Fruit fly (Drosophila melanogaster) whole organism, embryonic: ENCODE results near the gene CG15602.

Source experiments
- Atf3 ChIP-seq: fragments of 200-800 bp; sonication (Bioruptor generic); optimal IDR thresholded peaks from 3 replicates; lab custom pipeline; 2016; ENCODE audit warnings: missing biosample characterization, missing genetic modification characterization
- CG10209 ChIP-seq: fragments of 200-800 bp; sonication (Bioruptor generic); optimal IDR thresholded peaks from 3 replicates; lab custom pipeline; 2017; ENCODE audit warnings: missing biosample characterization, mild to moderate bottlenecking, missing genetic modification characterization, missing genetic modification reagents
- CG10267 ChIP-seq: fragments of 200-800 bp; sonication (Bioruptor generic); optimal IDR thresholded peaks from 2 replicates; lab custom pipeline; 2018; ENCODE audit warnings: missing biosample characterization, mild to moderate bottlenecking, missing genetic modification characterization, moderate library complexity
- CG11247 ChIP-seq: fragments of 200-800 bp; sonication (Bioruptor generic); IDR thresholded peaks from 2 replicates; pipeline ENCODE4 v1.3.6; 2022; ENCODE audit warnings: missing biosample characterization, missing genetic modification characterization
- CG11560 ChIP-seq: fragments of 200-800 bp; sonication (Bioruptor generic); IDR thresholded peaks from 3 replicates; pipeline ENCODE4 v1.3.6; 2022; ENCODE audit warnings: missing biosample characterization, missing genetic modification characterization
- CG11695 ChIP-seq: fragments of 200-800 bp; sonication (Bioruptor generic); IDR thresholded peaks from 3 replicates; pipeline ENCODE4 v1.3.6; 2022; ENCODE audit warnings: missing biosample characterization, missing genetic modification characterization
- CG13287 ChIP-seq: fragments of 200-800 bp; sonication (Bioruptor generic); IDR thresholded peaks from 2 replicates; pipeline ENCODE4 v1.3.6; 2022; ENCODE audit warnings: missing biosample characterization, missing genetic modification characterization; ENCODE audit not compliant: partially characterized antibody
- CG13424 ChIP-seq: fragments of 200-800 bp; sonication (Bioruptor generic); optimal IDR thresholded peaks from 2 replicates; lab custom pipeline; 2019; ENCODE audit warnings: missing biosample characterization, mild to moderate bottlenecking, missing genetic modification characterization, moderate library complexity
- CG13894 ChIP-seq: fragments of 200-800 bp; sonication (Bioruptor generic); optimal IDR thresholded peaks from 3 replicates; lab custom pipeline; 2018; ENCODE audit warnings: missing biosample characterization, mild to moderate bottlenecking, missing genetic modification characterization, moderate library complexity
- CG14667 ChIP-seq: fragments of 200-800 bp; sonication (Bioruptor generic); IDR thresholded peaks from 2 replicates; pipeline ENCODE4 v1.3.6; 2022; ENCODE audit warnings: missing biosample characterization, missing genetic modification characterization
- CG14860 ChIP-seq: fragments of 200-800 bp; sonication (Bioruptor generic); IDR thresholded peaks from 3 replicates; pipeline ENCODE4 v1.3.6; 2022; ENCODE audit warnings: missing biosample characterization, missing genetic modification characterization; ENCODE audit not compliant: partially characterized antibody
- CG15011 ChIP-seq: fragments of 200-800 bp; sonication (Bioruptor generic); optimal IDR thresholded peaks from 3 replicates; lab custom pipeline; 2018; ENCODE audit warnings: missing biosample characterization, mild to moderate bottlenecking, missing genetic modification characterization
- CG17612 ChIP-seq: fragments of 200-800 bp; sonication (Bioruptor generic); IDR thresholded peaks from 2 replicates; pipeline ENCODE4 v1.3.6; 2022; ENCODE audit warnings: missing biosample characterization, missing genetic modification characterization
- CG18011 ChIP-seq: fragments of 200-800 bp; sonication (Bioruptor generic); optimal IDR thresholded peaks from 2 replicates; lab custom pipeline; 2017; ENCODE audit warnings: missing biosample characterization, missing genetic modification characterization, mild to moderate bottlenecking, moderate library complexity, missing genotype
- CG18262 ChIP-seq: fragments of 200-800 bp; optimal IDR thresholded peaks from 3 replicates; lab custom pipeline; 2019; ENCODE audit warnings: missing biosample characterization, mild to moderate bottlenecking, missing genetic modification characterization, moderate library complexity
- CG2120 ChIP-seq: fragments of 200-800 bp; sonication (Bioruptor generic); optimal IDR thresholded peaks from 3 replicates; lab custom pipeline; 2016; ENCODE audit warnings: missing biosample characterization, missing genetic modification characterization
- CG30431 ChIP-seq: fragments of 200-800 bp; sonication (Bioruptor generic); optimal IDR thresholded peaks from 2 replicates; lab custom pipeline; 2017; ENCODE audit warnings: missing biosample characterization, missing genetic modification characterization
- CG3163 ChIP-seq: fragments of 200-800 bp; sonication (Bioruptor generic); optimal IDR thresholded peaks from 3 replicates; lab custom pipeline; 2016; ENCODE audit warnings: missing biosample characterization, missing genetic modification characterization
- CG34224 ChIP-seq: fragments of 200-800 bp; sonication (Bioruptor generic); IDR thresholded peaks from 3 replicates; pipeline ENCODE4 v1.3.6; 2022; ENCODE audit warnings: missing biosample characterization, missing genetic modification characterization; ENCODE audit not compliant: partially characterized antibody
- CG4282 ChIP-seq: fragments of 200-800 bp; sonication (Bioruptor generic); optimal IDR thresholded peaks from 2 replicates; lab custom pipeline; 2016; ENCODE audit warnings: missing biosample characterization, missing genetic modification characterization
- CG5180 ChIP-seq: fragments of 200-800 bp; sonication (Bioruptor generic); optimal IDR thresholded peaks from 3 replicates; lab custom pipeline; 2017; ENCODE audit warnings: missing biosample characterization, missing genetic modification characterization, mild to moderate bottlenecking, moderate library complexity, missing genetic modification reagents
- CG6254 ChIP-seq: fragments of 200-800 bp; sonication (Bioruptor generic); optimal IDR thresholded peaks from 3 replicates; lab custom pipeline; 2017; ENCODE audit warnings: mild to moderate bottlenecking, missing biosample characterization, missing genetic modification reagents, missing genetic modification characterization
- CG6272 ChIP-seq: fragments of 200-800 bp; sonication (Bioruptor generic); IDR thresholded peaks from 2 replicates; pipeline ENCODE4 v1.3.6; 2022; ENCODE audit warnings: missing biosample characterization, missing genetic modification characterization
- CG6791 ChIP-seq: fragments of 200-800 bp; sonication (Bioruptor generic); IDR thresholded peaks from 3 replicates; pipeline ENCODE4 v1.3.6; 2022; ENCODE audit warnings: missing biosample characterization, missing genetic modification characterization; ENCODE audit not compliant: partially characterized antibody
- CG8359 ChIP-seq: fragments of 200-800 bp; sonication (Bioruptor generic); optimal IDR thresholded peaks from 2 replicates; lab custom pipeline; 2017; ENCODE audit warnings: missing biosample characterization, mild to moderate bottlenecking, missing genetic modification characterization, borderline replicate concordance
- CG9437 ChIP-seq: fragments of 200-800 bp; sonication (Bioruptor generic); optimal IDR thresholded peaks from 2 replicates; lab custom pipeline; 2018; ENCODE audit warnings: missing biosample characterization, mild to moderate bottlenecking, missing genetic modification characterization
- CTCF ChIP-seq: fragments of 200-800 bp; sonication (Bioruptor generic); optimal IDR thresholded peaks from 2 replicates; lab custom pipeline; 2017; ENCODE audit warnings: missing biosample characterization, mild to moderate bottlenecking, missing genetic modification characterization, moderate library complexity
- Camta ChIP-seq: fragments of 200-800 bp; sonication (Bioruptor generic); optimal IDR thresholded peaks from 2 replicates; lab custom pipeline; 2016; ENCODE audit warnings: missing biosample characterization, missing genetic modification characterization
- Chrac-16 ChIP-seq: fragments of 200-800 bp; sonication (Bioruptor generic); optimal IDR thresholded peaks from 3 replicates; lab custom pipeline; 2016; ENCODE audit warnings: missing biosample characterization, missing genetic modification characterization
- CkIIα-i1 ChIP-seq: fragments of 200-800 bp; sonication (Bioruptor generic); IDR thresholded peaks from 2 replicates; pipeline ENCODE4 v1.3.6; 2022; ENCODE audit warnings: missing biosample characterization, missing genetic modification characterization
- Doc2 ChIP-seq: fragments of 200-800 bp; sonication (Bioruptor generic); IDR thresholded peaks from 2 replicates; pipeline ENCODE4 v1.3.6; 2022; ENCODE audit warnings: missing biosample characterization, missing genetic modification characterization
- Dp ChIP-seq: fragments of 200-800 bp; sonication (Bioruptor generic); optimal IDR thresholded peaks from 2 replicates; lab custom pipeline; 2018; ENCODE audit warnings: missing biosample characterization, mild to moderate bottlenecking, missing genetic modification characterization, moderate library complexity
- HLH3B ChIP-seq: fragments of 200-800 bp; sonication (Bioruptor generic); IDR thresholded peaks from 2 replicates; pipeline ENCODE4 v1.3.6; 2022; ENCODE audit warnings: missing biosample characterization, missing genetic modification characterization
- Hmr ChIP-seq: fragments of 200-800 bp; sonication (Bioruptor generic); optimal IDR thresholded peaks from 3 replicates; lab custom pipeline; 2017; ENCODE audit warnings: mild to moderate bottlenecking, missing biosample characterization, missing genetic modification reagents, missing genetic modification characterization
- Hr39 ChIP-seq: fragments of >200 bp; optimal IDR thresholded peaks from 2 replicates; lab custom pipeline; 2017
- Lim3 ChIP-seq: fragments of 200-800 bp; sonication (Bioruptor generic); IDR thresholded peaks from 2 replicates; pipeline ENCODE4 v1.3.6; 2022; ENCODE audit warnings: missing biosample characterization, missing genetic modification characterization
- Nf-YA ChIP-seq: fragments of 200-800 bp; sonication (Bioruptor generic); IDR thresholded peaks from 2 replicates; pipeline ENCODE4 v1.3.6; 2022; ENCODE audit warnings: missing biosample characterization, missing genetic modification characterization
- Opbp ChIP-seq: fragments of 200-800 bp; sonication (Bioruptor generic); IDR thresholded peaks from 3 replicates; pipeline ENCODE4 v1.3.6; 2022; ENCODE audit warnings: missing biosample characterization, missing genetic modification characterization; ENCODE audit not compliant: partially characterized antibody
- Poxn ChIP-seq: fragments of 200-800 bp; sonication (Bioruptor generic); IDR thresholded peaks from 2 replicates; pipeline ENCODE4 v1.3.6; 2022; ENCODE audit warnings: missing biosample characterization, missing genetic modification characterization
- Ptx1 ChIP-seq: fragments of 200-800 bp; sonication (Bioruptor generic); IDR thresholded peaks from 2 replicates; pipeline ENCODE4 v1.3.6; 2022; ENCODE audit warnings: missing biosample characterization, missing genetic modification characterization
- Scr ChIP-seq: fragments of 200-800 bp; sonication (Bioruptor generic); IDR thresholded peaks from 2 replicates; pipeline ENCODE4 v1.3.6; 2022; ENCODE audit warnings: missing biosample characterization, missing genetic modification characterization; ENCODE audit not compliant: partially characterized antibody
- bowl ChIP-seq: fragments of 200-800 bp; sonication (Bioruptor generic); IDR thresholded peaks from 2 replicates; pipeline ENCODE4 v1.3.6; 2022; ENCODE audit warnings: missing biosample characterization, missing genetic modification characterization
- cg ChIP-seq: fragments of 200-800 bp; sonication (Bioruptor generic); optimal IDR thresholded peaks from 3 replicates; lab custom pipeline; 2019; ENCODE audit warnings: missing biosample characterization, mild to moderate bottlenecking, missing genetic modification characterization, moderate library complexity
- chm ChIP-seq: fragments of 200-800 bp; sonication (Bioruptor generic); IDR thresholded peaks from 2 replicates; pipeline ENCODE4 v1.3.6; 2022; ENCODE audit warnings: missing biosample characterization, missing genetic modification characterization
- chn ChIP-seq: fragments of 200-800 bp; sonication (Bioruptor generic); optimal IDR thresholded peaks from 2 replicates; lab custom pipeline; 2016; ENCODE audit warnings: missing biosample characterization, missing genetic modification characterization
- dan ChIP-seq: fragments of 200-800 bp; sonication (Bioruptor generic); IDR thresholded peaks from 2 replicates; pipeline ENCODE4 v1.3.6; 2022; ENCODE audit warnings: missing biosample characterization, missing genetic modification characterization
- insv ChIP-seq, 2 experiments: fragments of 200-800 bp; sonication (Bioruptor generic); optimal IDR thresholded peaks; 3 replicates each; lab custom pipeline; 2016 to 2018; ENCODE audit warnings: missing biosample characterization in 2 of 2, missing genetic modification characterization in 2 of 2
- inv ChIP-seq: fragments of 200-800 bp; sonication (Bioruptor generic); IDR thresholded peaks from 2 replicates; pipeline ENCODE4 v1.3.6; 2022; ENCODE audit warnings: missing biosample characterization, missing genetic modification characterization; ENCODE audit not compliant: partially characterized antibody
- jing ChIP-seq: fragments of 200-800 bp; sonication (Bioruptor generic); optimal IDR thresholded peaks from 2 replicates; lab custom pipeline; 2018; ENCODE audit warnings: missing biosample characterization, mild to moderate bottlenecking, missing genetic modification characterization
- ken ChIP-seq: fragments of 200-800 bp; sonication (Bioruptor generic); IDR thresholded peaks from 3 replicates; pipeline ENCODE4 v1.3.6; 2022; ENCODE audit warnings: missing biosample characterization, missing genetic modification characterization
- so ChIP-seq: fragments of 200-800 bp; sonication (Bioruptor generic); IDR thresholded peaks from 3 replicates; pipeline ENCODE4 v1.3.6; 2022; ENCODE audit warnings: missing biosample characterization, missing genetic modification characterization
- tna ChIP-seq: fragments of 200-800 bp; sonication (Bioruptor generic); IDR thresholded peaks from 2 replicates; pipeline ENCODE4 v1.3.6; 2022; ENCODE audit warnings: missing biosample characterization, missing genetic modification characterization; ENCODE audit not compliant: partially characterized antibody

The CG15602 gene

DNA sequence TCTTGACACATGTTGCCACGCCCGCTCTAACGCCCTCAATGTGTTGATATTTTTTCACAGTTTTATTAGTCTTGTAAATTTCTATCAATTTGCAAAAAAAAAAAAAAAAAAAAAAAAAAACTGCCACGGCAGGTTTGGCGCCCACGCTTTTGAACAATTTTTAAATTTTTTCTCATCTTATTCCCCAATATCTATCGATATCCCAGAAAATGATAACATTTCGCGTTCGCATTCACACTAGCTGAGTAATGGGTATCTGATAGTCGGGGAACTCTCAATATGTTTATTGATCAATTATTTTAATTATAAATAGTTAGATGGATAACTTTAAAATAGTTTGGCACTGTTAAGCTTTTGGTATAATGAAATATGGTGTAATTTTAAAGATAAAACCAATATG, 42.1 kb downstream of the CG15602 start (continued):
- TF ChIP-seq CG10209 (no peak), ken (no peak), Poxn (GFP tag; lab: Robert Waterston, UW) (no peak), CG14667 (GFP tag; lab: Robert Waterston, UW) (no peak), inv (peak; percentile 82), CG2120 (GFP tag; lab: Kevin White, UChicago) (no peak), tna (peak; percentile 98), CG11695 (no peak), CkIIα-i1 (GFP tag; lab: Robert Waterston, UW) (no peak), CG6791 (GFP tag; lab: Robert Waterston, UW) (peak; percentile 99), CG34224 (GFP tag; lab: Robert Waterston, UW) (peak; percentile 60; the same call in 2 of the 3 replicates), so (no peak), CG6272 (GFP tag; lab: Robert Waterston, UW) (no peak), chn (GFP tag; lab: Kevin White, UChicago) (no peak), Scr (GFP tag; lab: Robert Waterston, UW) (peak; percentile 76), CG4282 (GFP tag; lab: Kevin White, UChicago) (no peak), CG13894 (tag; lab: Kevin White, UChicago) (no peak), HLH3B (GFP tag; lab: Robert Waterston, UW) (no peak), Hr39 (lab: Kevin White, UChicago) (no peak), CG3163 (GFP tag; lab: Kevin White, UChicago) (no peak), Dp (GFP tag; lab: Kevin White, UChicago) (peak; percentile 55), CG5180 (GFP tag; lab: Kevin White, UChicago) (no peak), CG13424 (no peak), cg (GFP tag; lab: Kevin White, UChicago) (no peak), chm (GFP tag; lab: Robert Waterston, UW) (no peak), Hmr (GFP tag; lab: Kevin White, UChicago) (no peak), Opbp (GFP tag; lab: Robert Waterston, UW) (peak; percentile 96; the same call in 2 of the 3 replicates), CG30431 (no peak), CG10267 (tag; lab: Kevin White, UChicago) (no peak), jing (GFP tag; lab: Kevin White, UChicago) (no peak), Nf-YA (GFP tag; lab: Robert Waterston, UW) (no peak), CG11247 (GFP tag; lab: Robert Waterston, UW) (no peak), bowl (GFP tag; lab: Robert Waterston, UW) (no peak), CG11560 (no peak), CTCF (GFP tag; lab: Kevin White, UChicago) (no peak), CG13287 (peak; percentile 81), CG18011 (GFP tag; lab: Kevin White, UChicago) (no peak), Camta (GFP tag; lab: Kevin White, UChicago) (no peak), Doc2 (GFP tag; lab: Robert Waterston, UW) (no peak), insv (GFP tag; optimal IDR thresholded peaks at IDR 0.05; lab: Kevin White, UChicago) (no peak), Chrac-16 (GFP tag; lab: Kevin White, UChicago) (no peak), Lim3 (no peak), Ptx1 (GFP tag; lab: Robert Waterston, UW) (no peak), CG17612 (no peak), Atf3 (GFP tag; lab: Kevin White, UChicago) (no peak), CG9437 (no peak), CG15011 (GFP tag; lab: Kevin White, UChicago) (no peak), CG8359 (GFP tag; lab: Kevin White, UChicago) (no peak), dan (GFP tag; lab: Robert Waterston, UW) (no peak), CG6254 (GFP tag; lab: Kevin White, UChicago) (no peak), CG14860 (GFP tag; lab: Robert Waterston, UW) (peak; percentile 98), CG18262 (tag; lab: Kevin White, UChicago) (no peak)
